In the genomic region with DNA sequence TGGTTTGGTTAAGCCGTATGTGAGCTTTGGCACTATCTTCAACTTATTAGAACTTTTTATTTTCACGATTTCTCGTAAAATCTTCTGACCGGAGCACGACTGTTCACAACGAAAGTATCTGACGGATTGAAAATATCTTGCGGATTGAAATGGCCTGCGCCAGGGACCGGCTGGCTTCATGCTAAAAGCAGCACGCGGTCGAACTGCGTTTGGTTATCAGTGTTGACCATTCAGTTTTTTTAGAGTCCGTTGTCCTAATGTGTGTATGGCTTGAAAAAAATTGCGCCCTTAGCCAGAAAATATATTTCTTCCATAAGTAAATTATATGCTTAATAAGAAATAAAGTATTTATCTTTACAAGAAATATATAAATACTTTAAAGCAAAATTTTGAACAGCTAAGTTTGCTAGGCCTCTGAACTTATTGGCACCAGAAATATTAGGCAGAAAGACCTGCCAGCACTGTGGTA, we compare ENCODE assay signal across 1 fruit fly cellular context.
TF ChIP-seq lines count a peak whose summit lies in the region.

TSS of gene net (minus strand) at position 133 of the 469 bp plus-strand sequence.

TF ChIP-seq in whole organism, embryonic, 481 proteins besides CTCF, POLR2A, EP300 and RAD21 (continued from another document and continues in another):
- peak; percentile 76 for TF ChIP-seq dmrt99B (tag; optimal IDR thresholded peaks at IDR 0.05; lab: Kevin White, UChicago)
- TF ChIP-seq CG10979 (tag; optimal IDR thresholded peaks at IDR 0.05; lab: Kevin White, UChicago) = peak; percentile 61
- TF ChIP-seq gsb (GFP tag; IDR thresholded peaks at IDR 0.05; lab: Robert Waterston, UW) = no peak
- peak; percentile 41 for TF ChIP-seq CG12219 (GFP tag; optimal IDR thresholded peaks at IDR 0.05; lab: Kevin White, UChicago)
- no peak for TF ChIP-seq Doc2 (GFP tag; IDR thresholded peaks at IDR 0.05; lab: Robert Waterston, UW)
- TF ChIP-seq CG4282 (GFP tag; optimal IDR thresholded peaks at IDR 0.05; lab: Kevin White, UChicago) = no peak
- no peak for TF ChIP-seq Elba2 (GFP tag; optimal IDR thresholded peaks at IDR 0.05; lab: Kevin White, UChicago)
- peak; percentile 60 for TF ChIP-seq Deaf1 (tag; optimal IDR thresholded peaks at IDR 0.05; lab: Kevin White, UChicago)
- TF ChIP-seq Dad (GFP tag; optimal IDR thresholded peaks at IDR 0.05; lab: Kevin White, UChicago) = no peak
- TF ChIP-seq CG1832 (GFP tag; optimal IDR thresholded peaks at IDR 0.05; lab: Kevin White, UChicago) = no peak
- TF ChIP-seq ap (GFP tag; IDR thresholded peaks at IDR 0.05; lab: Robert Waterston, UW) = no peak
- TF ChIP-seq CG7786 (GFP tag; optimal IDR thresholded peaks at IDR 0.05; lab: Kevin White, UChicago) = no peak
- TF ChIP-seq ind (GFP tag; optimal IDR thresholded peaks at IDR 0.05; lab: Kevin White, UChicago) = peak; percentile 51
- TF ChIP-seq Hmx (GFP tag; optimal IDR thresholded peaks at IDR 0.05; lab: Kevin White, UChicago) = no peak
- TF ChIP-seq prd (optimal IDR thresholded peaks at IDR 0.05; lab: Kevin White, UChicago) = no peak
- TF ChIP-seq prd (GFP tag; IDR thresholded peaks at IDR 0.05; lab: Robert Waterston, UW) = peak; percentile 57; the same call in 1 of the 3 replicates
- peak; percentile 71 for TF ChIP-seq CG18619 (GFP tag; optimal IDR thresholded peaks at IDR 0.05; lab: Kevin White, UChicago)
- TF ChIP-seq CG10321 (GFP tag; IDR thresholded peaks at IDR 0.05; lab: Robert Waterston, UW) = no peak
- no peak for TF ChIP-seq ac (GFP tag; optimal IDR thresholded peaks at IDR 0.05; lab: Kevin White, UChicago)
- no peak for TF ChIP-seq CG6175 (GFP tag; IDR thresholded peaks at IDR 0.05; lab: Robert Waterston, UW)
- TF ChIP-seq HLH54F (GFP tag; optimal IDR thresholded peaks at IDR 0.05; lab: Kevin White, UChicago) = no peak
- TF ChIP-seq CG7963 (GFP tag; IDR thresholded peaks at IDR 0.05; lab: Robert Waterston, UW; ENCODE audit: partially characterized antibody) = no peak
- TF ChIP-seq Mrtf (GFP tag; IDR thresholded peaks at IDR 0.05; lab: Robert Waterston, UW) = no peak
- TF ChIP-seq odd (GFP tag; optimal IDR thresholded peaks at IDR 0.05; lab: Kevin White, UChicago) = peak; percentile 74
- TF ChIP-seq CG30403 (GFP tag; optimal IDR thresholded peaks at IDR 0.05; lab: Kevin White, UChicago) = peak; percentile 73
- TF ChIP-seq Meics (GFP tag; optimal IDR thresholded peaks at IDR 0.05; lab: Kevin White, UChicago) = peak; percentile 84
- peak; percentile 44 for TF ChIP-seq Six4 (GFP tag; optimal IDR thresholded peaks at IDR 0.05; lab: Kevin White, UChicago)
- TF ChIP-seq CG15514 (GFP tag; optimal IDR thresholded peaks at IDR 0.05; lab: Kevin White, UChicago) = peak; percentile 94
- TF ChIP-seq Ets65A (GFP tag; lab: Kevin White, UChicago) = peak; percentile 48
- TF ChIP-seq CG32772 (GFP tag; IDR thresholded peaks at IDR 0.05; lab: Robert Waterston, UW) = no peak
- peak; percentile 80 for TF ChIP-seq Adf1 (GFP tag; IDR thresholded peaks at IDR 0.05; lab: Robert Waterston, UW)
- TF ChIP-seq CG6791 (GFP tag; IDR thresholded peaks at IDR 0.05; lab: Robert Waterston, UW; ENCODE audit: partially characterized antibody) = no peak
- TF ChIP-seq twi (tag; optimal IDR thresholded peaks at IDR 0.05; lab: Kevin White, UChicago) = peak; percentile 39
- no peak for TF ChIP-seq lov (optimal IDR thresholded peaks at IDR 0.05; lab: Kevin White, UChicago)
- 0 out of 3 replicates have a peak, but pooled peaks have one; percentile 61 for TF ChIP-seq lov (GFP tag; IDR thresholded peaks at IDR 0.05; lab: Robert Waterston, UW)
- TF ChIP-seq gcm2 (GFP tag; optimal IDR thresholded peaks at IDR 0.05; lab: Kevin White, UChicago) = no peak
- peak; percentile 69; the same call in 1 of the 2 replicates for TF ChIP-seq sob (GFP tag; IDR thresholded peaks at IDR 0.05; lab: Robert Waterston, UW)
- no peak for TF ChIP-seq kay (GFP tag; optimal IDR thresholded peaks at IDR 0.05; lab: Kevin White, UChicago)
- peak; percentile 81 for TF ChIP-seq Nf-YC (tag; optimal IDR thresholded peaks at IDR 0.05; lab: Kevin White, UChicago)
- no peak for TF ChIP-seq CG4617 (GFP tag; optimal IDR thresholded peaks at IDR 0.05; lab: Kevin White, UChicago; ENCODE audit: borderline replicate concordance)
- peak; percentile 12; the same call in 1 of the 2 replicates for TF ChIP-seq E2f2 (GFP tag; IDR thresholded peaks at IDR 0.05; lab: Robert Waterston, UW)
- peak; percentile 100 for TF ChIP-seq CG5180 (GFP tag; optimal IDR thresholded peaks at IDR 0.05; lab: Kevin White, UChicago)
- no peak for TF ChIP-seq CG9215 (GFP tag; IDR thresholded peaks at IDR 0.05; lab: Robert Waterston, UW)
- TF ChIP-seq CG3838 (GFP tag; optimal IDR thresholded peaks at IDR 0.05; lab: Kevin White, UChicago) = no peak
- TF ChIP-seq bcd (GFP tag; optimal IDR thresholded peaks at IDR 0.05; lab: Kevin White, UChicago) = peak; percentile 73
- no peak for TF ChIP-seq CG31388 (GFP tag; optimal IDR thresholded peaks at IDR 0.05; lab: Kevin White, UChicago)
- TF ChIP-seq crp (GFP tag; optimal IDR thresholded peaks at IDR 0.05; lab: Kevin White, UChicago) = peak in 1 of 2 experiments; percentile 15
- TF ChIP-seq ab (GFP tag; optimal IDR thresholded peaks at IDR 0.05; lab: Kevin White, UChicago) = no peak
- no peak for TF ChIP-seq Neu2 (GFP tag; optimal IDR thresholded peaks at IDR 0.05; lab: Kevin White, UChicago; ENCODE audit: borderline replicate concordance)
- peak; percentile 69 for TF ChIP-seq caup (GFP tag; optimal IDR thresholded peaks at IDR 0.05; lab: Kevin White, UChicago; ENCODE audit: severe bottlenecking)
- TF ChIP-seq ash1 (GFP tag; optimal IDR thresholded peaks at IDR 0.05; lab: Kevin White, UChicago) = no peak
- no peak for TF ChIP-seq crc (GFP tag; optimal IDR thresholded peaks at IDR 0.05; lab: Kevin White, UChicago)
- TF ChIP-seq Rx (GFP tag; IDR thresholded peaks at IDR 0.05; lab: Robert Waterston, UW) = no peak
- TF ChIP-seq repo (GFP tag; optimal IDR thresholded peaks at IDR 0.05; lab: Kevin White, UChicago) = no peak
- TF ChIP-seq trh (GFP tag; optimal IDR thresholded peaks at IDR 0.05; lab: Kevin White, UChicago) = no peak
- no peak for TF ChIP-seq CG5245 (GFP tag; optimal IDR thresholded peaks at IDR 0.05; lab: Kevin White, UChicago)
- peak; percentile 58 for TF ChIP-seq CG8281 (tag; optimal IDR thresholded peaks at IDR 0.05; lab: Kevin White, UChicago)
- peak; percentile 46 for TF ChIP-seq Vsx1 (GFP tag; optimal IDR thresholded peaks at IDR 0.05; lab: Kevin White, UChicago)
- no peak for TF ChIP-seq run (tag; optimal IDR thresholded peaks at IDR 0.05; lab: Kevin White, UChicago)
- no peak for TF ChIP-seq gce (GFP tag; IDR thresholded peaks at IDR 0.05; lab: Robert Waterston, UW)
- no peak for TF ChIP-seq fru (optimal IDR thresholded peaks at IDR 0.05; lab: Kevin White, UChicago)
- peak; percentile 48 for TF ChIP-seq sd (tag; optimal IDR thresholded peaks at IDR 0.05; lab: Kevin White, UChicago)
- 0 out of 2 replicates have a peak, but pooled peaks have one; percentile 35 for TF ChIP-seq CG6689 (GFP tag; IDR thresholded peaks at IDR 0.05; lab: Robert Waterston, UW)
- peak; percentile 63 for TF ChIP-seq CG6254 (GFP tag; optimal IDR thresholded peaks at IDR 0.05; lab: Kevin White, UChicago)
- peak; percentile 63 for TF ChIP-seq CG11723 (GFP tag; optimal IDR thresholded peaks at IDR 0.05; lab: Kevin White, UChicago)
- TF ChIP-seq lmd (GFP tag; IDR thresholded peaks at IDR 0.05; lab: Robert Waterston, UW) = peak; percentile 50; the same call in 1 of the 2 replicates
- TF ChIP-seq CG7839 (tag; optimal IDR thresholded peaks at IDR 0.05; lab: Kevin White, UChicago) = peak; percentile 84
- peak; percentile 10 for TF ChIP-seq mam (GFP tag; optimal IDR thresholded peaks at IDR 0.05; lab: Kevin White, UChicago)
- no peak for TF ChIP-seq pum (GFP tag; optimal IDR thresholded peaks at IDR 0.05; lab: Kevin White, UChicago)
- TF ChIP-seq slp2 (GFP tag; optimal IDR thresholded peaks at IDR 0.05; lab: Kevin White, UChicago) = no peak
- TF ChIP-seq Mad (GFP tag; optimal IDR thresholded peaks at IDR 0.05; lab: Kevin White, UChicago) = no peak
- TF ChIP-seq CG16863 (GFP tag; optimal IDR thresholded peaks at IDR 0.05; lab: Kevin White, UChicago) = no peak
- peak; percentile 68 for TF ChIP-seq CG17385 (GFP tag; optimal IDR thresholded peaks at IDR 0.05; lab: Kevin White, UChicago)
- no peak for TF ChIP-seq jigr1 (GFP tag; IDR thresholded peaks at IDR 0.05; lab: Robert Waterston, UW)
- peak; percentile 77 for TF ChIP-seq nau (GFP tag; optimal IDR thresholded peaks at IDR 0.05; lab: Kevin White, UChicago)
- TF ChIP-seq az2 (GFP tag; optimal IDR thresholded peaks at IDR 0.05; lab: Kevin White, UChicago) = peak; percentile 48
- TF ChIP-seq so (GFP tag; IDR thresholded peaks at IDR 0.05; lab: Robert Waterston, UW) = no peak
- no peak for TF ChIP-seq CHES-1-like (GFP tag; optimal IDR thresholded peaks at IDR 0.05; lab: Kevin White, UChicago)
- TF ChIP-seq zfh2 (GFP tag; optimal IDR thresholded peaks at IDR 0.05; lab: Kevin White, UChicago) = no peak
- no peak for TF ChIP-seq CG1792 (GFP tag; optimal IDR thresholded peaks at IDR 0.05; lab: Kevin White, UChicago)
- TF ChIP-seq lola (GFP tag; optimal IDR thresholded peaks at IDR 0.05; lab: Kevin White, UChicago) = peak in 1 of 3 experiments; percentile 69
- TF ChIP-seq lbe (GFP tag; optimal IDR thresholded peaks at IDR 0.05; lab: Kevin White, UChicago) = peak; percentile 56
- TF ChIP-seq CG6683 (GFP tag; optimal IDR thresholded peaks at IDR 0.05; lab: Kevin White, UChicago) = peak; percentile 58
- TF ChIP-seq jumu (GFP tag; optimal IDR thresholded peaks at IDR 0.05; lab: Kevin White, UChicago) = no peak
- 0 out of 3 replicates have a peak, but pooled peaks have one; percentile 54 for TF ChIP-seq zfh1 (GFP tag; IDR thresholded peaks at IDR 0.05; lab: Robert Waterston, UW)
- no peak for TF ChIP-seq Opbp (GFP tag; IDR thresholded peaks at IDR 0.05; lab: Robert Waterston, UW; ENCODE audit: partially characterized antibody)
- TF ChIP-seq CG9817 (tag; optimal IDR thresholded peaks at IDR 0.05; lab: Kevin White, UChicago) = peak; percentile 79
- no peak for TF ChIP-seq CkIIα-i1 (GFP tag; IDR thresholded peaks at IDR 0.05; lab: Robert Waterston, UW)
- TF ChIP-seq CG12104 (GFP tag; optimal IDR thresholded peaks at IDR 0.05; lab: Kevin White, UChicago) = peak; percentile 50
- TF ChIP-seq CG34422 (GFP tag; IDR thresholded peaks at IDR 0.05; lab: Robert Waterston, UW) = no peak; the same call in 2 of the 3 replicates
- TF ChIP-seq dan (GFP tag; IDR thresholded peaks at IDR 0.05; lab: Robert Waterston, UW) = no peak
- TF ChIP-seq D19A (tag; optimal IDR thresholded peaks at IDR 0.05; lab: Kevin White, UChicago) = peak; percentile 71
- no peak for TF ChIP-seq Poxn (GFP tag; IDR thresholded peaks at IDR 0.05; lab: Robert Waterston, UW)
- TF ChIP-seq fd96Cb (tag; optimal IDR thresholded peaks at IDR 0.05; lab: Kevin White, UChicago) = peak; percentile 37
- TF ChIP-seq CG7987 (GFP tag; optimal IDR thresholded peaks at IDR 0.05; lab: Kevin White, UChicago) = no peak
- no peak for TF ChIP-seq vnd (GFP tag; IDR thresholded peaks at IDR 0.05; lab: Robert Waterston, UW; ENCODE audit: partially characterized antibody)
- peak; percentile 32; the same call in 1 of the 2 replicates for TF ChIP-seq CG43689 (GFP tag; IDR thresholded peaks at IDR 0.05; lab: Robert Waterston, UW)
- TF ChIP-seq CG15269 (tag; optimal IDR thresholded peaks at IDR 0.05; lab: Kevin White, UChicago) = peak; percentile 78
- peak; percentile 30 for TF ChIP-seq CG30020 (tag; optimal IDR thresholded peaks at IDR 0.05; lab: Kevin White, UChicago)
- peak; percentile 90 for TF ChIP-seq Fer1 (GFP tag; optimal IDR thresholded peaks at IDR 0.05; lab: Kevin White, UChicago)
- TF ChIP-seq onecut (GFP tag; IDR thresholded peaks at IDR 0.05; lab: Robert Waterston, UW) = peak; percentile 40
- no peak for TF ChIP-seq CG8944 (GFP tag; optimal IDR thresholded peaks at IDR 0.05; lab: Kevin White, UChicago)
- no peak for TF ChIP-seq bowl (GFP tag; IDR thresholded peaks at IDR 0.05; lab: Robert Waterston, UW)
- TF ChIP-seq dysf (GFP tag; IDR thresholded peaks at IDR 0.05; lab: Robert Waterston, UW) = peak; percentile 61; the same call in 2 of the 3 replicates
- TF ChIP-seq CG14050 (GFP tag; IDR thresholded peaks at IDR 0.05; lab: Robert Waterston, UW) = peak; percentile 39; the same call in 1 of the 3 replicates
- no peak for TF ChIP-seq Ets97D (GFP tag; optimal IDR thresholded peaks at IDR 0.05; lab: Kevin White, UChicago)
- TF ChIP-seq CG13123 (GFP tag; optimal IDR thresholded peaks at IDR 0.05; lab: Kevin White, UChicago) = no peak
- no peak for TF ChIP-seq vfl (GFP tag; optimal IDR thresholded peaks at IDR 0.05; lab: Kevin White, UChicago)
- peak; percentile 86 for TF ChIP-seq CG10543 (GFP tag; optimal IDR thresholded peaks at IDR 0.05; lab: Kevin White, UChicago)
- TF ChIP-seq CG6765 (GFP tag; optimal IDR thresholded peaks at IDR 0.05; lab: Kevin White, UChicago) = peak; percentile 61
- no peak for TF ChIP-seq CG7928 (GFP tag; optimal IDR thresholded peaks at IDR 0.05; lab: Kevin White, UChicago)
- TF ChIP-seq ase (GFP tag; IDR thresholded peaks at IDR 0.05; lab: Robert Waterston, UW) = no peak
- no peak for TF ChIP-seq sisA (GFP tag; IDR thresholded peaks at IDR 0.05; lab: Robert Waterston, UW)
- TF ChIP-seq p53 (GFP tag; optimal IDR thresholded peaks at IDR 0.05; lab: Kevin White, UChicago) = no peak
- TF ChIP-seq CG1529 (GFP tag; optimal IDR thresholded peaks at IDR 0.05; lab: Kevin White, UChicago) = peak; percentile 39
- peak; percentile 25; the same call in 1 of the 2 replicates for TF ChIP-seq ranshi (GFP tag; IDR thresholded peaks at IDR 0.05; lab: Robert Waterston, UW)
- TF ChIP-seq fd3F (GFP tag; optimal IDR thresholded peaks at IDR 0.05; lab: Kevin White, UChicago) = peak; percentile 59
- TF ChIP-seq CG12299 (tag; optimal IDR thresholded peaks at IDR 0.05; lab: Kevin White, UChicago) = peak; percentile 72
- no peak for TF ChIP-seq CG11398 (GFP tag; optimal IDR thresholded peaks at IDR 0.05; lab: Kevin White, UChicago)
- no peak for TF ChIP-seq CG31224 (GFP tag; IDR thresholded peaks at IDR 0.05; lab: Robert Waterston, UW)
- TF ChIP-seq tio (GFP tag; optimal IDR thresholded peaks at IDR 0.05; lab: Kevin White, UChicago) = no peak
- no peak for TF ChIP-seq Dfd (GFP tag; optimal IDR thresholded peaks at IDR 0.05; lab: Kevin White, UChicago)
- TF ChIP-seq CG12769 (tag; optimal IDR thresholded peaks at IDR 0.05; lab: Kevin White, UChicago) = peak; percentile 68
- peak; percentile 13 for TF ChIP-seq CG6654 (GFP tag; optimal IDR thresholded peaks at IDR 0.05; lab: Kevin White, UChicago)
- no peak; the same call in 1 of the 2 replicates for TF ChIP-seq NFAT (GFP tag; IDR thresholded peaks at IDR 0.05; lab: Robert Waterston, UW)
- TF ChIP-seq sens-2 (GFP tag; IDR thresholded peaks at IDR 0.05; lab: Robert Waterston, UW) = no peak
- no peak for TF ChIP-seq CG11696 (GFP tag; IDR thresholded peaks at IDR 0.05; lab: Robert Waterston, UW)
